Fruit fly (Drosophila melanogaster) whole organism: ENCODE data around the gene Ype.

ENCODE experiments used
- CG8478 ChIP-seq: fragments of >200 bp; optimal IDR thresholded peaks from 2 replicates; lab custom pipeline; 2018; ENCODE audit warnings: inconsistent platforms
- Dll ChIP-seq: fragments of >200 bp; optimal IDR thresholded peaks from 2 replicates; lab custom pipeline; 2017
- EcR ChIP-seq, 2 experiments: fragments of >200 bp; optimal IDR thresholded peaks; 2 replicates each; lab custom pipeline; 2017; ENCODE audit warnings: missing biosample characterization in 2 of 2, missing genetic modification characterization in 2 of 2, missing genetic modification reagents in 2 of 2
- pan ChIP-seq: fragments of >200 bp; optimal IDR thresholded peaks from 2 replicates; lab custom pipeline; 2017
- usp ChIP-seq: fragments of >200 bp; optimal IDR thresholded peaks from 2 replicates; lab custom pipeline; 2017; ENCODE audit warnings: missing biosample characterization, missing genetic modification characterization, mixed read lengths

dm6 chrX:13337454-13337853 lies 49.8 kb downstream of the Ype start, which contains the start of gene RpS15Aa:
- TF ChIP-seq EcR (GFP tag; optimal IDR thresholded peaks at IDR 0.05; lab: Kevin White, UChicago) (no peak), CG8478 (no peak), usp (no peak), pan (lab: Kevin White, UChicago) (no peak), Dll (lab: Kevin White, UChicago) (no peak)
